Fruit fly (Drosophila melanogaster): ENCODE measurements around the gene ed.

ed gene

DNA sequence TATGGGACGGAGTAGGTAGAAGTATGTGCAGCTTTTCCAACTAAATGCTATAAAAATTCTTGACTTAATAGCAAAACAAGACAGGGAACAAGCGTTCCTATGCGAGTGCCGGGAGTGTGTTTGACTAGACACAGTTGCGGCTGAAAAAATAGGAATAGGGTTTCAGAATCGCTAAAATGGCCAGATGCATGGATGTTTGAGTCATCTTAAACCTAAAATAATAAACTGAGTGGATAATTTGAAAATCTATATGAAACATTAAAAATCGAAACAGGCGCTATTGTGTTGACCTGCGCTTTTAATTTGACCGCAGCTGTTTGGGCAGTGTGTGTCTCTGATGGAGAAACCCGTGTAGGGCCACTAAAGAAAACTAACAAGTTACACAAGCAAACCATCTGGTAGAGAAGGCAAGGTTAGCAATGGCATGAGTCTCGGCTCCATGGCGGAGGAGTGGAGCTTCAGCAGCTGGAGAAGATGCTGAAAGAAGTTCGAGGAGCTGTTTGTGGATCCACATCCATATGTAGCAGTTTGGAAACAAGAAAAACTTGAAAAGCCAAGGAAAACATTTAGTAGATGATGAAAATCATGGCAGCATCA lies 62.6 kb downstream of the ed start (continued):
- TF ChIP-seq CG3281 (GFP tag; optimal IDR thresholded peaks at IDR 0.05): peak; percentile 54
- TF ChIP-seq HmgD (GFP tag; optimal IDR thresholded peaks at IDR 0.05): peak; percentile 32
- TF ChIP-seq CG12744 (GFP tag; optimal IDR thresholded peaks at IDR 0.05): peak; percentile 56
- no peak for TF ChIP-seq CG42726 (GFP tag; IDR thresholded peaks at IDR 0.05; ENCODE audit: partially characterized antibody)
- TF ChIP-seq dmrt99B (tag; optimal IDR thresholded peaks at IDR 0.05): peak; percentile 83
- peak; percentile 70 for TF ChIP-seq CG2889 (GFP tag; IDR thresholded peaks at IDR 0.05)
- peak; percentile 70 for TF ChIP-seq CG10654 (GFP tag; optimal IDR thresholded peaks at IDR 0.05)
- TF ChIP-seq ERR (GFP tag; optimal IDR thresholded peaks at IDR 0.05): peak; percentile 48
- peak; percentile 65 for TF ChIP-seq tio (GFP tag; optimal IDR thresholded peaks at IDR 0.05)
- no peak for TF ChIP-seq knrl (GFP tag; IDR thresholded peaks at IDR 0.05; ENCODE audit: partially characterized antibody)
- peak; percentile 83 for TF ChIP-seq lmd (GFP tag; IDR thresholded peaks at IDR 0.05)
- peak; percentile 27; the same call in 1 of the 2 replicates for TF ChIP-seq crol (GFP tag; IDR thresholded peaks at IDR 0.05)
- peak; percentile 78 for TF ChIP-seq esg (GFP tag; conservative IDR thresholded peaks at IDR 0.05)
- TF ChIP-seq B-H1 (GFP tag; IDR thresholded peaks at IDR 0.05): peak; percentile 76
- TF ChIP-seq CG15073 (GFP tag; optimal IDR thresholded peaks at IDR 0.05): peak; percentile 79
- TF ChIP-seq vvl (GFP tag; IDR thresholded peaks at IDR 0.05): peak; percentile 87
- no peak for TF ChIP-seq CG13894 (tag; optimal IDR thresholded peaks at IDR 0.05)
- peak; percentile 19 for TF ChIP-seq CG6765 (GFP tag; optimal IDR thresholded peaks at IDR 0.05)
- TF ChIP-seq CG30431 (GFP tag; optimal IDR thresholded peaks at IDR 0.05): peak; percentile 65
- TF ChIP-seq CG16863 (GFP tag; optimal IDR thresholded peaks at IDR 0.05): peak; percentile 69
- peak; percentile 44; the same call in 1 of the 2 replicates for TF ChIP-seq E2f2 (GFP tag; IDR thresholded peaks at IDR 0.05)
- TF ChIP-seq CG8089 (GFP tag; optimal IDR thresholded peaks at IDR 0.05): peak; percentile 64
- TF ChIP-seq so (GFP tag; IDR thresholded peaks at IDR 0.05): peak; percentile 42; the same call in 1 of the 3 replicates
- peak; percentile 47 for TF ChIP-seq NC2β (GFP tag; optimal IDR thresholded peaks at IDR 0.05)
- no peak for TF ChIP-seq Dfd (GFP tag; optimal IDR thresholded peaks at IDR 0.05)
- TF ChIP-seq ro (GFP tag; IDR thresholded peaks at IDR 0.05): 0 out of 2 replicates have a peak, but pooled peaks have one; percentile 37
- no peak for TF ChIP-seq CTCF (GFP tag; optimal IDR thresholded peaks at IDR 0.05)
- no peak for TF ChIP-seq Hmx (GFP tag; optimal IDR thresholded peaks at IDR 0.05)
- no peak for TF ChIP-seq Trl (optimal IDR thresholded peaks at IDR 0.05)
- TF ChIP-seq Trl (GFP tag; optimal IDR thresholded peaks at IDR 0.05): peak; percentile 60
- peak; percentile 27 for TF ChIP-seq CG11723 (GFP tag; optimal IDR thresholded peaks at IDR 0.05)
- peak; percentile 48; the same call in 1 of the 2 replicates for TF ChIP-seq CG11247 (GFP tag; IDR thresholded peaks at IDR 0.05)
- peak; percentile 85 for TF ChIP-seq CG17359 (tag; optimal IDR thresholded peaks at IDR 0.05)
- TF ChIP-seq Lpt (GFP tag; optimal IDR thresholded peaks at IDR 0.05): no peak
- peak; percentile 40 for TF ChIP-seq Myb (GFP tag; optimal IDR thresholded peaks at IDR 0.05)
- peak; percentile 57 for TF ChIP-seq Hand (GFP tag; optimal IDR thresholded peaks at IDR 0.05)
- peak; percentile 81 for TF ChIP-seq Atf6 (GFP tag; IDR thresholded peaks at IDR 0.05)
- peak; percentile 68 for TF ChIP-seq CG43689 (GFP tag; IDR thresholded peaks at IDR 0.05)
- TF ChIP-seq CG10565 (GFP tag; optimal IDR thresholded peaks at IDR 0.05): no peak
- TF ChIP-seq sc (optimal IDR thresholded peaks at IDR 0.05): no peak
- peak; percentile 29 for TF ChIP-seq sc (GFP tag; optimal IDR thresholded peaks at IDR 0.05)
- peak; percentile 8 for TF ChIP-seq CG8290 (GFP tag; optimal IDR thresholded peaks at IDR 0.05)
- TF ChIP-seq CG8290 (tag; optimal IDR thresholded peaks at IDR 0.05): peak in 1 of 2 experiments; percentile 77
- no peak for TF ChIP-seq CG3065 (GFP tag; optimal IDR thresholded peaks at IDR 0.05)
- TF ChIP-seq CG17385 (GFP tag; optimal IDR thresholded peaks at IDR 0.05): peak; percentile 73
- peak; percentile 48 for TF ChIP-seq CG17802 (tag; optimal IDR thresholded peaks at IDR 0.05)
- TF ChIP-seq Deaf1 (tag; optimal IDR thresholded peaks at IDR 0.05): peak; percentile 36
- TF ChIP-seq NfI (GFP tag; optimal IDR thresholded peaks at IDR 0.05): peak; percentile 76
- peak; percentile 61 for TF ChIP-seq CG1792 (GFP tag; optimal IDR thresholded peaks at IDR 0.05)
- TF ChIP-seq jing (GFP tag; optimal IDR thresholded peaks at IDR 0.05): peak; percentile 77
- peak; percentile 5 for TF ChIP-seq trh (GFP tag; optimal IDR thresholded peaks at IDR 0.05)
- peak; percentile 59 for TF ChIP-seq BtbVII (GFP tag; optimal IDR thresholded peaks at IDR 0.05)
